Worm (Caenorhabditis elegans) whole organism, L4 larva: Measurements from ENCODE around the gene Y54G2A.18.

Source experiments
- F37D6.2 ChIP-seq: sonication (generic microtip); optimal IDR thresholded peaks from 2 replicates; lab custom pipeline; 2016; ENCODE audit warnings: mild to moderate bottlenecking, missing genetic modification characterization, missing compliant biosample characterization
- aha-1 ChIP-seq: fragments of 150-350 bp; peaks from one replicate; lab custom pipeline; 2014; ENCODE audit warnings: missing biosample characterization, missing genetic modification characterization
- ces-1 ChIP-seq: fragments of 150-350 bp; sonication (generic microtip); optimal IDR thresholded peaks from 4 replicates; lab custom pipeline; 2014; ENCODE audit warnings: missing biosample characterization, missing genetic modification reagents, missing genetic modification characterization
- jun-1 ChIP-seq: fragments of 150-350 bp; optimal IDR thresholded peaks from 2 replicates; lab custom pipeline; 2014; ENCODE audit warnings: missing biosample characterization, missing genetic modification reagents, missing genetic modification characterization
- nhr-42 ChIP-seq: fragments of 200-800 bp; sonication (Bioruptor generic); IDR thresholded peaks from 2 replicates; pipeline ENCODE4 v1.3.6; 2022; ENCODE audit warnings: missing genetic modification characterization, missing compliant biosample characterization
- vab-7 ChIP-seq: fragments of 200-800 bp; sonication (Bioruptor generic); IDR thresholded peaks from 2 replicates; pipeline ENCODE4 v1.3.6; 2022; ENCODE audit warnings: missing genetic modification reagents, missing genetic modification characterization, missing compliant biosample characterization
- ztf-11 ChIP-seq: fragments of 150-350 bp; optimal IDR thresholded peaks from 2 replicates; lab custom pipeline; 2014; ENCODE audit warnings: missing biosample characterization, missing genetic modification characterization

DNA sequence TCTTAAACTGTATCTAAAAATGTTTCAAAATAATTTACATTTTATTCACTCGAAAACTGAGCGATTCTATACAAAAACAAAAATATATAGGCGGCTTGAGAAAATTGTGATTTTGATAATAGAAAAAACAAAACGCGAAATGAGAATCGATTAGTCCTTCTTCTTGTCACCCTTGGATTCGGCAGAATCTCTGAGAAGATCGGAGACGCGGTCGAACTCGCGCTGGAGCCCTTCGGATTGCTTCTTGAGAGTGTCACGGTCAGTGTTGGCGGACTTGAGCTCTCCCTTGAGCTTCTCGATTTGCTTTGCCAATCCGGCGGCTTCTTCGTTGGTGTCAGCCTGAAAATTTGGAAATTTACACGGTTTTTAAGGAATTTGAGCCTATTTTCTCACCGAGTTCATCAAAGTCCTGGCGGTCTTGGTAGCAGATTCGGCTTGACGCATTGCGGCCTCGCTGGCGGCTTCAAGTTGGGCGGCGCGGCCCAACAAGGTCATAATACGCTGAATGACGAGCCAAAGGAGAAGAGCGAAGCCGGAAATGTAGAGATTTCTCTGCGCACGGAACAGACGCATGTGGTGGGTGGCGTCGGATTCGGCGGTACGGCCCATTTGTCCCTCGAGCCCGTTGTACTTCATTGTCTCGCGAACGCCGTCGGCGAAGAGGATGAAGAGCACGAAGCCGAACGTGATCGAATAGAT is 611 bp downstream of the Y54G2A.18 start:
- no peak for TF ChIP-seq nhr-42 (GFP tag; lab: Robert Waterston, UW)
- no peak for TF ChIP-seq ztf-11 (tag; lab: Kevin White, UChicago)
- TF ChIP-seq F37D6.2 = no peak
- TF ChIP-seq vab-7 (GFP tag; lab: Robert Waterston, UW) = no peak
- no peak for TF ChIP-seq ces-1
- TF ChIP-seq aha-1 = peak; percentile 58
- no peak for TF ChIP-seq jun-1
